Worm (Caenorhabditis elegans) whole organism, L3 larva: Measurements from ENCODE around the gene ZC239.20.
"Not testable (repeated sequence)": the region's sequence is repeated elsewhere in the genome, so short reads cannot be mapped to it uniquely, and the experiment has no call there.

Source experiments
- R02D3.7 ChIP-seq: fragments of 150-350 bp; optimal IDR thresholded peaks from 2 replicates; lab custom pipeline; 2014; ENCODE audit warnings: missing biosample characterization, missing genetic modification characterization
- aly-2 ChIP-seq: fragments of 150-350 bp; optimal IDR thresholded peaks from 2 replicates; lab custom pipeline; 2014; ENCODE audit warnings: missing biosample characterization, missing genetic modification characterization
- ama-1 ChIP-seq: fragments of 150-350 bp; optimal IDR thresholded peaks from 2 replicates; lab custom pipeline; 2018
- ceh-9 ChIP-seq: sonication (generic microtip); optimal IDR thresholded peaks from 2 replicates; lab custom pipeline; 2018; ENCODE audit warnings: missing biosample characterization, missing genetic modification characterization
- daf-12 ChIP-seq: fragments of 150-350 bp; optimal IDR thresholded peaks from 2 replicates; lab custom pipeline; 2014; ENCODE audit warnings: missing biosample characterization, missing genetic modification reagents, missing genetic modification characterization
- egl-27 ChIP-seq: sonication (generic microtip); optimal IDR thresholded peaks from 4 replicates; lab custom pipeline; 2017; ENCODE audit warnings: missing biosample characterization, missing genetic modification reagents, missing genetic modification characterization
- egl-5 ChIP-seq: fragments of 150-350 bp; optimal IDR thresholded peaks from 2 replicates; lab custom pipeline; 2017; ENCODE audit warnings: missing biosample characterization, missing genetic modification reagents, missing genetic modification characterization, inconsistent platforms
- elt-1 ChIP-seq: fragments of 150-350 bp; optimal IDR thresholded peaks from 2 replicates; lab custom pipeline; 2014; ENCODE audit warnings: missing biosample characterization, missing genetic modification characterization
- eor-1 ChIP-seq, 2 experiments: fragments of 150-350 bp; optimal IDR thresholded peaks; 2 replicates each; lab custom pipeline; 2014 to 2018; ENCODE audit warnings: missing biosample characterization in 2 of 2, missing genetic modification characterization in 2 of 2
- fkh-2 ChIP-seq: fragments of 150-350 bp; optimal IDR thresholded peaks from 2 replicates; lab custom pipeline; 2014; ENCODE audit warnings: missing biosample characterization, missing genetic modification reagents, missing genetic modification characterization
- fos-1 ChIP-seq: fragments of 150-350 bp; optimal IDR thresholded peaks from 2 replicates; lab custom pipeline; 2014; ENCODE audit warnings: missing biosample characterization, missing genetic modification characterization
- hmg-11 ChIP-seq: sonication (generic microtip); optimal IDR thresholded peaks from 2 replicates; lab custom pipeline; 2016; ENCODE audit warnings: missing genetic modification characterization, missing compliant biosample characterization
- jun-1 ChIP-seq: fragments of 150-350 bp; optimal IDR thresholded peaks from 2 replicates; lab custom pipeline; 2014; ENCODE audit warnings: missing biosample characterization, missing genetic modification reagents, missing genetic modification characterization
- lin-15B ChIP-seq: fragments of 150-350 bp; optimal IDR thresholded peaks from 2 replicates; lab custom pipeline; 2014; ENCODE audit warnings: missing biosample characterization, missing genetic modification characterization
- lin-39 ChIP-seq: fragments of 150-350 bp; optimal IDR thresholded peaks from 2 replicates; lab custom pipeline; 2018; ENCODE audit warnings: missing biosample characterization, missing genetic modification reagents, missing genetic modification characterization
- nfya-1 ChIP-seq: sonication (generic microtip); optimal IDR thresholded peaks from 2 replicates; lab custom pipeline; 2017; ENCODE audit warnings: missing genetic modification characterization, mild to moderate bottlenecking, missing compliant biosample characterization, antibody characterized with exemption, moderate library complexity; ENCODE audit not compliant: insufficient read depth
- nhr-12 ChIP-seq: fragments of 150-350 bp; optimal IDR thresholded peaks from 2 replicates; lab custom pipeline; 2014; ENCODE audit warnings: missing biosample characterization, missing genetic modification characterization
- nhr-23 ChIP-seq: fragments of 150-350 bp; optimal IDR thresholded peaks from 2 replicates; lab custom pipeline; 2014; ENCODE audit warnings: missing biosample characterization, missing genetic modification reagents, missing genetic modification characterization
- nhr-237 ChIP-seq: fragments of 150-350 bp; optimal IDR thresholded peaks from 2 replicates; lab custom pipeline; 2014; ENCODE audit warnings: missing biosample characterization, missing genetic modification characterization
- nhr-28 ChIP-seq: fragments of 150-350 bp; optimal IDR thresholded peaks from 2 replicates; lab custom pipeline; 2014; ENCODE audit warnings: missing biosample characterization, missing genetic modification characterization
- nhr-43 ChIP-seq: sonication (generic microtip); optimal IDR thresholded peaks from 2 replicates; lab custom pipeline; 2016; ENCODE audit warnings: mild to moderate bottlenecking, missing genetic modification characterization, missing compliant biosample characterization; ENCODE audit not compliant: poor library complexity, severe bottlenecking
- nhr-76 ChIP-seq: fragments of 150-350 bp; sonication (generic microtip); optimal IDR thresholded peaks from 5 replicates; lab custom pipeline; 2014; ENCODE audit warnings: missing biosample characterization, missing genetic modification characterization
- nhr-77 ChIP-seq: fragments of 150-350 bp; optimal IDR thresholded peaks from 2 replicates; lab custom pipeline; 2014; ENCODE audit warnings: missing biosample characterization, missing genetic modification characterization
- pha-4 ChIP-seq: fragments of 150-350 bp; optimal IDR thresholded peaks from 2 replicates; lab custom pipeline; 2014; ENCODE audit warnings: missing biosample characterization, missing genetic modification reagents, missing genetic modification characterization
- pqm-1 ChIP-seq: fragments of 150-350 bp; optimal IDR thresholded peaks from 2 replicates; lab custom pipeline; 2017; ENCODE audit warnings: missing biosample characterization, missing genetic modification characterization, inconsistent platforms
- sea-2 ChIP-seq: fragments of 150-350 bp; sonication (generic microtip); optimal IDR thresholded peaks from 4 replicates; lab custom pipeline; 2014; ENCODE audit warnings: missing biosample characterization, missing genetic modification reagents, missing genetic modification characterization
- tbx-2 ChIP-seq: sonication (generic microtip); optimal IDR thresholded peaks from 2 replicates; lab custom pipeline; 2016; ENCODE audit warnings: mild to moderate bottlenecking, missing genetic modification characterization, missing compliant biosample characterization
- unc-39 ChIP-seq: sonication (generic microtip); optimal IDR thresholded peaks from 4 replicates; lab custom pipeline; 2017; ENCODE audit warnings: missing biosample characterization, missing genetic modification characterization
- zag-1 ChIP-seq: fragments of 150-350 bp; optimal IDR thresholded peaks from 2 replicates; lab custom pipeline; 2014; ENCODE audit warnings: missing biosample characterization, missing genetic modification characterization
- ztf-11 ChIP-seq: fragments of 150-350 bp; optimal IDR thresholded peaks from 2 replicates; lab custom pipeline; 2014; ENCODE audit warnings: missing biosample characterization, missing genetic modification characterization
- ztf-4 ChIP-seq: fragments of 150-350 bp; optimal IDR thresholded peaks from 2 replicates; lab custom pipeline; 2014; ENCODE audit warnings: missing biosample characterization, missing genetic modification characterization

ZC239.20 gene

ce11 chrII:3198998-3199397, 7.3 kb downstream of the ZC239.20 start, which contains the start of gene sri-51:
Gene sri-51, minus strand, starts transcription at chrII:3199098.
- TF ChIP-seq ztf-4 (no peak), lin-15B (tag; lab: Kevin White, UChicago) (no peak), ztf-11 (tag; lab: Kevin White, UChicago) (no peak), nhr-12 (tag; lab: Kevin White, UChicago) (no peak), aly-2 (tag; lab: Kevin White, UChicago) (no peak), nhr-28 (tag; lab: Kevin White, UChicago) (no peak), egl-5 (no peak), nhr-76 (no peak), sea-2 (GFP tag; lab: Kevin White, UChicago) (no peak), nhr-237 (tag; lab: Kevin White, UChicago) (no peak), pqm-1 (tag; lab: Kevin White, UChicago) (no peak), nhr-77 (no peak), lin-39 (tag; lab: Kevin White, UChicago) (no peak)
- TF ChIP-seq, all 47 proteins: peak for 0

DNA sequence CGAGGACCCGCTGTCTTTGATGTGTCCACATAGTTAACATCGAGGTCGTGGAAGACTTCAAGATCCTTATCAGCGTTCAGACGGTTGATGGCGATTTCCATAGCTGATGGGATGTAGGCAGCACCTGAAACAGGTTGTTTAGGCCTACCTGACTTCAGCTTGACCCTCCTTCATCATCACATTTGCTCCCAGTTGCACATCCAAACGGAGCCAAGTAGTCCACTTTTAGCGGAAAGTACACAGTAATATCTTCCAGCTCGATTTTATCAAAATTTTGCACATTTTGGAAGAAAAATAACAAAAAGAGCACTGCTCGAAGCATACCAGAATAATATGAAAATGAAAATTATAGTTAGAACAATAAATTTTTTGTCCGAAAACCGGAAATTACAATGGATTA, 9.4 kb downstream of the ZC239.20 start, which contains the start of gene gcy-15:
TSS of gene gcy-15 (minus strand) at position 101 of the 400 bp plus-strand sequence.
- no peak for TF ChIP-seq fos-1 (tag; lab: Kevin White, UChicago)
- no peak for TF ChIP-seq nfya-1 (tag; lab: Kevin White, UChicago)
- TF ChIP-seq egl-27 (tag; lab: Kevin White, UChicago), result no peak
- no peak for TF ChIP-seq ama-1 (lab: Kevin White, UChicago)
- TF ChIP-seq nhr-23 (tag; lab: Kevin White, UChicago), result no peak
- TF ChIP-seq lin-15B (tag; lab: Kevin White, UChicago), result no peak
- TF ChIP-seq ceh-9 (tag; lab: Kevin White, UChicago), result no peak

DNA sequence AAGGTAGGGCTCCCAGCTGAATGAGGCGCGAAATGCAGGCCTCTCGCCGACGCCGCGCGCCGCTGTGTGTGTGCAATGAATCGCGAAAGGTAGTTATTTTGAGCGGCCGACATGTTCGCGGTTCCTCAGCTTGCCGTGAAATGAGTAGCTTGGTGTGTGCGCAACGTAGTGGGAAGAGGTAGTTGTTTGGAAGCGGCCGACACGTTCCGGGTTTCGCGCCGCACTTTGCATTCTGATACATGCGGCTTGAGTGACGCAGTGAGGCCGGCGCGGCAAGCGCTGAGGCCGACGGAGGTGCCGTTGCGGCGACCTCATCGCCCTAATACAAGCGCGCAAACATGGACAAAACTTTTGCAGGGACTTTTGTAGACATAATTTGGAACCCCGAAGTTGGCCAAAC, 10.6 kb downstream of the ZC239.20 start:
- TF ChIP-seq R02D3.7 (no peak), nhr-77 (no peak), fos-1 (tag; lab: Kevin White, UChicago) (no peak), pha-4 (tag; lab: Kevin White, UChicago) (no peak), nfya-1 (tag; lab: Kevin White, UChicago) (no peak), jun-1 (tag; lab: Kevin White, UChicago) (no peak), aly-2 (tag; lab: Kevin White, UChicago) (no peak), ceh-9 (tag; lab: Kevin White, UChicago) (no peak), sea-2 (GFP tag; lab: Kevin White, UChicago) (no peak), nhr-237 (tag; lab: Kevin White, UChicago) (no peak), ama-1 (lab: Kevin White, UChicago) (no peak), nhr-28 (tag; lab: Kevin White, UChicago) (no peak), fkh-2 (tag; lab: Kevin White, UChicago) (no peak), eor-1 (tag; optimal IDR thresholded peaks at IDR 0.05; lab: Kevin White, UChicago) (no peak), nhr-43 (tag; lab: Kevin White, UChicago) (no peak), unc-39 (tag; lab: Kevin White, UChicago) (no peak), tbx-2 (tag; lab: Kevin White, UChicago) (no peak)
- TF ChIP-seq, all 47 proteins: peak for 0

- not testable (repeated sequence) for TF ChIP-seq unc-39 (tag; lab: Kevin White, UChicago); egl-5; eor-1 (tag; optimal IDR thresholded peaks at IDR 0.05; lab: Kevin White, UChicago)
Measured at ce11 chrII:3191544-3191943, 14.8 kb downstream of the ZC239.20 start, which contains the start of gene Y27F2A.9. Gene Y27F2A.9, minus strand, starts transcription at chrII:3191644.

DNA sequence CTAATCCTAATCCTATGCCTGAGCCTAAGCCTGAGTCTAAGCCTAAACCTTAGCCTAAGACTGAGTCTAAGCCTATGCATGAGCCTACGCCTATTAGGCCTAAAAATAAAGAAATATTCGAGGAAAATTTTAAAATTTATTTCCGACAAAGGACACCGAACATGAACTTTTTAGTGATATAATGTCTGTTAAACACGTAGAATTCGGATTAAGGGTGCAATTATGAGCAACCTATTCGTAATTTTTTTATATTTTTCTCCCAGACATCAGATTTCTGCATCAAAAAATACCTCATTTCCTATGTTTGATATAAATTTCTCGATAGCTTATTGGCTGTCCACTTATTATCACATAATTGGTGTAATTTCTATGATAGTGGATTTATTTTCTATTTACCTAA, 17.3 kb downstream of the ZC239.20 start, which contains the start of gene Y27F2A.11:
TSS of gene Y27F2A.11 (plus strand) at position 301 of the 400 bp plus-strand sequence.
- TF ChIP-seq pha-4 (tag; lab: Kevin White, UChicago); egl-5; zag-1 (tag; lab: Kevin White, UChicago): not testable (repeated sequence)

DNA sequence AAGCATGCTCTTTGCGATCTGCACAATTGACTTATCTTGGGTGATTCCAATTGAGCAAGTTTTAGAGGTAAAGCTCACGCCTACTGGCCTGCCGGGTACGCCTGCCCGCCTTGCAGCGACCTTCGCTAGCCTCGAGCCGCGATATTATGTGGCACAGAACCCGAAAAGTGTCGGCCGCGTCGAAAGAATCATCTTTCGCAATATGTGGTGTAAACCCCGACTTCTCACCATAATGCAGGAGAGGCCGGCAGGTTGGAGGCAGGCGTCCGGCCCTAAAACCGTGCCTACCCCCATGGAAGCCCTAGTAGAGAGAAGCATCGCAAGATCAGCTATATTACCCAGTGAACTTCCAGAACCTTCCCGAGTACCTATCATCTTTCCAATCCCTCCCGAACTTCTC, 20.5 kb downstream of the ZC239.20 start:
- no peak for TF ChIP-seq elt-1 (tag; lab: Kevin White, UChicago)
- TF ChIP-seq hmg-11 (tag; lab: Kevin White, UChicago), result no peak
- no peak for TF ChIP-seq lin-15B (tag; lab: Kevin White, UChicago)
- TF ChIP-seq daf-12 (tag; lab: Kevin White, UChicago), result no peak
- no peak for TF ChIP-seq nhr-23 (tag; lab: Kevin White, UChicago)
